Worm (Caenorhabditis elegans): ENCODE measurements around the gene fbxb-46.

The fbxb-46 gene

ce11 chrII:1576772-1577171 is 5.8 kb upstream of the fbxb-46 start (continued):
- TF ChIP-seq cey-2 (tag; optimal IDR thresholded peaks at IDR 0.05; ENCODE audit: borderline replicate concordance, insufficient read depth) (no peak), mdt-29 (GFP tag; IDR thresholded peaks at IDR 0.05) (no peak), nhr-41 (GFP tag; IDR thresholded peaks at IDR 0.05) (no peak), dmd-6 (GFP tag; IDR thresholded peaks at IDR 0.05) (peak; percentile 79), mes-2 (tag; optimal IDR thresholded peaks at IDR 0.05; ENCODE audit: poor library complexity, severe bottlenecking) (no peak)

- no peak for TF ChIP-seq mdl-1 (tag; optimal IDR thresholded peaks at IDR 0.05)
- TF ChIP-seq ama-1 (optimal IDR thresholded peaks at IDR 0.05): no peak
- no peak for TF ChIP-seq nhr-42 (GFP tag; IDR thresholded peaks at IDR 0.05)
- no peak for TF ChIP-seq hmg-1.1 (GFP tag; IDR thresholded peaks at IDR 0.05)
- TF ChIP-seq lin-38 (GFP tag; IDR thresholded peaks at IDR 0.05): no peak
- no peak for TF ChIP-seq spr-1 (tag; optimal IDR thresholded peaks at IDR 0.05)
- no peak for TF ChIP-seq lin-39 (tag; optimal IDR thresholded peaks at IDR 0.05)
- no peak for TF ChIP-seq arid-1 (GFP tag; conservative IDR thresholded peaks at IDR 0.05)
- no peak for TF ChIP-seq nhr-10 (tag; optimal IDR thresholded peaks at IDR 0.05)
- no peak for TF ChIP-seq zfp-2 (tag; optimal IDR thresholded peaks at IDR 0.05)
- no peak for TF ChIP-seq egl-27 (tag; optimal IDR thresholded peaks at IDR 0.05)
- TF ChIP-seq F44E2.7 (GFP tag; IDR thresholded peaks at IDR 0.05): no peak
- no peak for TF ChIP-seq dmd-6 (GFP tag; IDR thresholded peaks at IDR 0.05)
- TF ChIP-seq jun-1 (tag; optimal IDR thresholded peaks at IDR 0.05): no peak
- no peak for TF ChIP-seq ztf-11 (tag; optimal IDR thresholded peaks at IDR 0.05)
- no peak for TF ChIP-seq nhr-25 (tag; optimal IDR thresholded peaks at IDR 0.05; ENCODE audit: borderline replicate concordance, insufficient read depth)
- TF ChIP-seq F26F4.8 (GFP tag; conservative IDR thresholded peaks at IDR 0.05): no peak
- TF ChIP-seq D1046.2 (GFP tag; IDR thresholded peaks at IDR 0.05): no peak
- no peak for TF ChIP-seq nhr-77 (tag; optimal IDR thresholded peaks at IDR 0.05)
- no peak for TF ChIP-seq dmd-8 (GFP tag; IDR thresholded peaks at IDR 0.05)
These were observed 5.1 kb upstream of the fbxb-46 start, which contains the start of gene K05F6.10 for ce11 chrII:1576030-1576429. Gene K05F6.10, minus strand, starts transcription at chrII:1576130.

- peak; percentile 71 for TF ChIP-seq aha-1 (tag)
- no peak for TF ChIP-seq F10B5.3 (tag; optimal IDR thresholded peaks at IDR 0.05)
These were observed 2.7 kb downstream of the fbxb-46 start, which contains the start of gene fbxb-49 for ce11 chrII:1568214-1568613. Gene fbxb-49, plus strand, starts transcription at chrII:1568514.

- TF ChIP-seq lim-7 (GFP tag; IDR thresholded peaks at IDR 0.05) (no peak), dmd-9 (GFP tag; IDR thresholded peaks at IDR 0.05) (no peak), lin-39 (tag; optimal IDR thresholded peaks at IDR 0.05) (no peak), nhr-10 (tag; optimal IDR thresholded peaks at IDR 0.05) (no peak), zip-11 (GFP tag; IDR thresholded peaks at IDR 0.05) (no peak)
These were observed 3.3 kb downstream of the fbxb-46 start, which contains the start of gene K05F6.8 for ce11 chrII:1567646-1568045. Gene K05F6.8, minus strand, starts transcription at chrII:1567746.

ce11 chrII:1561863-1562262 is 9.1 kb downstream of the fbxb-46 start, which contains the start of gene K05F6.14:
Gene K05F6.14, plus strand, starts transcription at chrII:1562163.
- TF ChIP-seq saeg-2 (GFP tag; IDR thresholded peaks at IDR 0.05) (no peak), lin-15B (tag; optimal IDR thresholded peaks at IDR 0.05) (no peak), T26A8.4 (GFP tag; IDR thresholded peaks at IDR 0.05) (no peak), ctbp-1 (GFP tag; IDR thresholded peaks at IDR 0.05) (no peak), egl-43 (GFP tag; IDR thresholded peaks at IDR 0.05) (no peak), nhr-6 (tag; optimal IDR thresholded peaks at IDR 0.05) (no peak), F10B5.3 (tag; optimal IDR thresholded peaks at IDR 0.05) (no peak), egl-27 (tag; optimal IDR thresholded peaks at IDR 0.05) (no peak), zag-1 (tag; optimal IDR thresholded peaks at IDR 0.05) (no peak), tra-1 (GFP tag; IDR thresholded peaks at IDR 0.05) (no peak), php-3 (GFP tag; IDR thresholded peaks at IDR 0.05) (no peak), mxl-2 (GFP tag; conservative IDR thresholded peaks at IDR 0.05) (no peak), nhr-41 (GFP tag; IDR thresholded peaks at IDR 0.05) (no peak)

Measured in whole organism, L4 larva.